Worm (Caenorhabditis elegans) whole organism, L4 larva: Measurements from ENCODE around the gene Y51A2B.6.

Experiments
- F37D6.2 ChIP-seq: sonication (generic microtip); optimal IDR thresholded peaks from 2 replicates; lab custom pipeline; 2016; ENCODE audit warnings: mild to moderate bottlenecking, missing genetic modification characterization, missing compliant biosample characterization
- F44E2.7 ChIP-seq: fragments of 200-800 bp; sonication (Bioruptor generic); IDR thresholded peaks from 2 replicates; pipeline ENCODE4 v2.1.2; 2022; ENCODE audit warnings: missing genetic modification characterization, missing compliant biosample characterization
- Y75B8A.6 ChIP-seq: fragments of 200-800 bp; sonication (Bioruptor generic); IDR thresholded peaks from 2 replicates; pipeline ENCODE4 v1.3.6; 2022; ENCODE audit warnings: missing genetic modification reagents, missing genetic modification characterization, missing compliant biosample characterization
- ZK337.2 ChIP-seq: fragments of 200-800 bp; sonication (Bioruptor generic); IDR thresholded peaks from 2 replicates; pipeline ENCODE4 v1.3.6; 2022; ENCODE audit warnings: missing genetic modification reagents, missing genetic modification characterization, missing compliant biosample characterization
- arid-1 ChIP-seq: fragments of 200-800 bp; sonication (Bioruptor generic); conservative IDR thresholded peaks from 2 replicates; pipeline ENCODE4 v1.3.6; 2022; ENCODE audit warnings: missing genetic modification reagents, missing genetic modification characterization, missing compliant biosample characterization
- ceh-32 ChIP-seq: sonication (generic microtip); optimal IDR thresholded peaks from 2 replicates; lab custom pipeline; 2016; ENCODE audit warnings: mild to moderate bottlenecking, missing genetic modification characterization, missing compliant biosample characterization; ENCODE audit not compliant: poor library complexity
- cey-2 ChIP-seq: sonication (generic microtip); optimal IDR thresholded peaks from 3 replicates; lab custom pipeline; 2017; ENCODE audit warnings: missing genetic modification characterization, mild to moderate bottlenecking, missing compliant biosample characterization, antibody characterized with exemption, borderline replicate concordance; ENCODE audit not compliant: insufficient read depth
- ctbp-1 ChIP-seq: fragments of 200-800 bp; sonication (Bioruptor generic); IDR thresholded peaks from 2 replicates; pipeline ENCODE4 v1.3.6; 2022; ENCODE audit warnings: missing genetic modification reagents, missing genetic modification characterization, missing compliant biosample characterization
- daf-16 ChIP-seq, 3 experiments: sonication (generic microtip); optimal IDR thresholded peaks; 2 replicates each; lab custom pipeline; 2016 to 2017; ENCODE audit warnings: missing genetic modification characterization in 3 of 3, missing genetic modification reagents in 3 of 3, mild to moderate bottlenecking in 2 of 3, missing compliant biosample characterization in 2 of 3, missing biosample characterization in 1 of 3, moderate library complexity in 1 of 3
- daf-8 ChIP-seq: fragments of 200-800 bp; sonication (Bioruptor generic); IDR thresholded peaks from 2 replicates; pipeline ENCODE4 v1.3.6; 2022; ENCODE audit warnings: missing genetic modification characterization, missing compliant biosample characterization
- dpl-1 ChIP-seq: fragments of 150-350 bp; optimal IDR thresholded peaks from 2 replicates; lab custom pipeline; 2014; ENCODE audit warnings: missing biosample characterization, missing genetic modification reagents, missing genetic modification characterization
- duxl-1 ChIP-seq: sonication (generic microtip); optimal IDR thresholded peaks from 2 replicates; lab custom pipeline; 2016; ENCODE audit warnings: mild to moderate bottlenecking, missing genetic modification characterization, moderate library complexity, missing compliant biosample characterization; ENCODE audit not compliant: poor library complexity
- dve-1 ChIP-seq: sonication (generic microtip); optimal IDR thresholded peaks from 2 replicates; lab custom pipeline; 2017; ENCODE audit warnings: antibody characterized with exemption, mild to moderate bottlenecking, missing genetic modification characterization, missing compliant biosample characterization; ENCODE audit not compliant: insufficient read depth
- egl-27 ChIP-seq: sonication (generic microtip); optimal IDR thresholded peaks from 3 replicates; lab custom pipeline; 2017; ENCODE audit warnings: missing biosample characterization, missing genetic modification reagents, missing genetic modification characterization
- egl-43 ChIP-seq: fragments of 200-800 bp; sonication (Bioruptor generic); IDR thresholded peaks from 2 replicates; pipeline ENCODE4 v1.3.6; 2022; ENCODE audit warnings: missing genetic modification reagents, missing genetic modification characterization, missing compliant biosample characterization
- fkh-10 ChIP-seq: fragments of 150-350 bp; optimal IDR thresholded peaks from 2 replicates; lab custom pipeline; 2014; ENCODE audit warnings: missing biosample characterization, missing genetic modification reagents, missing genetic modification characterization
- hif-1 ChIP-seq, 2 experiments: sonication (generic microtip); optimal IDR thresholded peaks; 2 replicates each; lab custom pipeline; 2016 to 2017; ENCODE audit warnings: missing compliant biosample characterization in 2 of 2, missing genetic modification characterization in 2 of 2, missing genetic modification reagents in 2 of 2, missing genotype in 2 of 2, mild to moderate bottlenecking in 1 of 2
- hlh-11 ChIP-seq: fragments of 200-800 bp; sonication (Bioruptor generic); optimal IDR thresholded peaks from 2 replicates; lab custom pipeline; 2018; ENCODE audit warnings: mild to moderate bottlenecking, missing genetic modification characterization, missing compliant biosample characterization
- hlh-30 ChIP-seq: sonication (generic microtip); optimal IDR thresholded peaks from 2 replicates; lab custom pipeline; 2017; ENCODE audit warnings: antibody characterized with exemption, mild to moderate bottlenecking, missing genetic modification characterization, missing compliant biosample characterization; ENCODE audit not compliant: insufficient read depth
- lim-7 ChIP-seq: fragments of 200-800 bp; sonication (Bioruptor generic); IDR thresholded peaks from 2 replicates; pipeline ENCODE4 v1.3.6; 2022; ENCODE audit warnings: missing genetic modification characterization, missing compliant biosample characterization
- lin-38 ChIP-seq: fragments of 200-800 bp; sonication (Bioruptor generic); IDR thresholded peaks from 2 replicates; pipeline ENCODE4 v1.3.6; 2022; ENCODE audit warnings: missing genetic modification reagents, missing genetic modification characterization, missing compliant biosample characterization
- madf-9 ChIP-seq: fragments of 200-800 bp; sonication (Bioruptor generic); conservative IDR thresholded peaks from 2 replicates; pipeline ENCODE4 v1.3.6; 2022; ENCODE audit warnings: missing genetic modification reagents, missing genetic modification characterization, missing compliant biosample characterization
- mdl-1 ChIP-seq, 2 experiments: fragments of 150-350 bp in 1 of 2; sonication (generic microtip) in 1 of 2; optimal IDR thresholded peaks; 2 replicates each; lab custom pipeline; 2014 to 2017; ENCODE audit warnings: missing biosample characterization in 2 of 2, missing genetic modification characterization in 2 of 2
- mep-1 ChIP-seq: fragments of 150-350 bp; sonication (generic microtip); optimal IDR thresholded peaks from 3 replicates; lab custom pipeline; 2014; ENCODE audit warnings: missing biosample characterization, missing genetic modification characterization
- mes-2 ChIP-seq: sonication (generic microtip); optimal IDR thresholded peaks from 2 replicates; lab custom pipeline; 2016; ENCODE audit warnings: missing genotype, mild to moderate bottlenecking, missing genetic modification characterization, missing compliant biosample characterization; ENCODE audit not compliant: poor library complexity, severe bottlenecking
- nhr-11 ChIP-seq: fragments of 150-350 bp; optimal IDR thresholded peaks from 2 replicates; lab custom pipeline; 2014; ENCODE audit warnings: missing biosample characterization, missing genetic modification characterization
- nhr-25 ChIP-seq: sonication (generic microtip); optimal IDR thresholded peaks from 2 replicates; lab custom pipeline; 2017; ENCODE audit warnings: missing genetic modification characterization, mild to moderate bottlenecking, missing compliant biosample characterization, antibody characterized with exemption, moderate library complexity, borderline replicate concordance; ENCODE audit not compliant: insufficient read depth
- nhr-28 ChIP-seq: fragments of 150-350 bp; optimal IDR thresholded peaks from 2 replicates; lab custom pipeline; 2014; ENCODE audit warnings: missing biosample characterization, missing genetic modification characterization
- nhr-48 ChIP-seq: sonication (generic microtip); optimal IDR thresholded peaks from 2 replicates; lab custom pipeline; 2016; ENCODE audit warnings: mild to moderate bottlenecking, missing genetic modification characterization, missing compliant biosample characterization
- nhr-77 ChIP-seq: fragments of 150-350 bp; optimal IDR thresholded peaks from 2 replicates; lab custom pipeline; 2014; ENCODE audit warnings: missing biosample characterization, missing genetic modification characterization
- php-3 ChIP-seq: fragments of 200-800 bp; sonication (Bioruptor generic); IDR thresholded peaks from 2 replicates; pipeline ENCODE4 v1.3.6; 2022; ENCODE audit warnings: missing genetic modification reagents, missing genetic modification characterization, missing compliant biosample characterization
- pqm-1 ChIP-seq: sonication (generic microtip); optimal IDR thresholded peaks from 2 replicates; lab custom pipeline; 2017; ENCODE audit warnings: missing biosample characterization, missing genetic modification characterization
- sdz-12 ChIP-seq: fragments of 200-800 bp; sonication (Bioruptor generic); optimal IDR thresholded peaks from 2 replicates; lab custom pipeline; 2018; ENCODE audit warnings: mild to moderate bottlenecking, missing genetic modification characterization, missing compliant biosample characterization
- snpc-4 ChIP-seq: fragments of 150-350 bp; optimal IDR thresholded peaks from 2 replicates; lab custom pipeline; 2014; ENCODE audit warnings: missing biosample characterization, missing genetic modification characterization
- unc-39 ChIP-seq: sonication (generic microtip); optimal IDR thresholded peaks from 2 replicates; lab custom pipeline; 2017; ENCODE audit warnings: missing biosample characterization, missing genetic modification characterization
- vab-7 ChIP-seq: fragments of 200-800 bp; sonication (Bioruptor generic); IDR thresholded peaks from 2 replicates; pipeline ENCODE4 v1.3.6; 2022; ENCODE audit warnings: missing genetic modification reagents, missing genetic modification characterization, missing compliant biosample characterization
- zfp-3 ChIP-seq: fragments of 200-800 bp; sonication (Bioruptor generic); conservative IDR thresholded peaks from 2 replicates; pipeline ENCODE4 v1.3.6; 2022; ENCODE audit warnings: missing genetic modification reagents, missing genetic modification characterization, missing compliant biosample characterization

Gene Y51A2B.6

DNA sequence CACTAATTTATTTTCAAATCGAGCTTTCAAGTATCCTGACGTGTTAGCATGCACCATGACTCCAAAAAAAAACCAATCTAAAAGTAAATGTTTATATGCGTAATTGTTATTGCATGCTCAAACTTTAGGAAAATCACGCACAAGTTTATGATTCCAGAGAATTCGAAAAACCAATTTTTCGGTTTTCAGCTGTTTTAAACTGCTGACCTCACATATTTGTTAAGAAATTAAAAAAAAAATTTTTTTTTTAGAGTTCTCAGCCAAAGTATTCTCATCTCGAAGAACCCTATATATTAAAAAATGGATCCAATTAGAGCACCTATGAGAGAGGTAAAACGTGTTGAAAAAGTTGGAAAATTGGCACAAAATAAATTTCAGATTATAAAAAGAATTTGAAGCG, 19.9 kb downstream of the Y51A2B.6 start, which contains the start of gene Y51A2B.2:
Gene Y51A2B.2, plus strand, starts transcription at position 301 of the 400 bp plus-strand sequence.
- TF ChIP-seq ctbp-1 (GFP tag; lab: Robert Waterston, UW) (no peak), ZK337.2 (GFP tag; lab: Robert Waterston, UW) (no peak), vab-7 (GFP tag; lab: Robert Waterston, UW) (no peak), sdz-12 (GFP tag; lab: Kevin White, UChicago) (no peak), Y75B8A.6 (GFP tag; lab: Robert Waterston, UW) (no peak), snpc-4 (no peak), nhr-11 (tag; lab: Kevin White, UChicago) (no peak)

DNA sequence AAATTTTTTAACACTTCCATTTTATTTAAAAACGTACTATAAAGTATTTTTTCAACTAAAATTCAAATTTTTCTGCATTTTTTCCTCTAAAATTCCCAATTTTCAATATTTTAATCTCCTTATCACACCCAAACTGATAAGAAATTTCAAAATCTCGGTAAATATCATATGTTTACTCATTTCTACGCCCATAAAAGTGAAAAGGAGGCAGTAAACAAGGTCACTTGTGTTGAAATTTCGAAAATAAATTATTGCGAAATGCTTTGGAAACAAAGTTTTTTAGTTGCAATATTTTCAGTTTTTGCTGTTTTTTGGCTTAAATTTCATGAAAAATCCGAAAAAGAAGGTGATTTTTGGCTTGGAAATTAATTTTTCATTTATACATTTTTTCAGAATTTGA, 22.5 kb downstream of the Y51A2B.6 start, which contains the start of gene C08E8.4:
Gene C08E8.4, plus strand, starts transcription at position 268 of the 400 bp plus-strand sequence.
- TF ChIP-seq F37D6.2, result no peak
- no peak for TF ChIP-seq duxl-1 (tag; lab: Kevin White, UChicago)
- TF ChIP-seq daf-16 (GFP tag; optimal IDR thresholded peaks at IDR 0.05; lab: Kevin White, UChicago), result no peak
- peak; percentile 100 for TF ChIP-seq daf-16 (tag; optimal IDR thresholded peaks at IDR 0.05; lab: Kevin White, UChicago)
- TF ChIP-seq nhr-77 (tag; lab: Kevin White, UChicago), result peak; percentile 6
- TF ChIP-seq fkh-10, result no peak
- no peak for TF ChIP-seq mdl-1 (tag; optimal IDR thresholded peaks at IDR 0.05; lab: Kevin White, UChicago)
- peak; percentile 61 for TF ChIP-seq pqm-1
- no peak for TF ChIP-seq nhr-48 (tag; lab: Kevin White, UChicago)
- peak; percentile 35 for TF ChIP-seq hlh-30 (tag; lab: Kevin White, UChicago)
- no peak for TF ChIP-seq nhr-25 (tag; lab: Kevin White, UChicago)
- TF ChIP-seq madf-9 (GFP tag; lab: Robert Waterston, UW), result no peak
- no peak for TF ChIP-seq F44E2.7 (GFP tag; lab: Robert Waterston, UW)
- peak; percentile 64; the same call in 1 of the 2 replicates for TF ChIP-seq php-3 (GFP tag; lab: Robert Waterston, UW)
- no peak for TF ChIP-seq daf-8
- no peak for TF ChIP-seq egl-43 (GFP tag; lab: Robert Waterston, UW)
- peak; percentile 10 for TF ChIP-seq mep-1 (tag; lab: Kevin White, UChicago)
- peak; percentile 72 for TF ChIP-seq dve-1 (tag; lab: Kevin White, UChicago)
- TF ChIP-seq lim-7, result no peak
- peak; percentile 29 for TF ChIP-seq nhr-28 (tag; lab: Kevin White, UChicago)

DNA sequence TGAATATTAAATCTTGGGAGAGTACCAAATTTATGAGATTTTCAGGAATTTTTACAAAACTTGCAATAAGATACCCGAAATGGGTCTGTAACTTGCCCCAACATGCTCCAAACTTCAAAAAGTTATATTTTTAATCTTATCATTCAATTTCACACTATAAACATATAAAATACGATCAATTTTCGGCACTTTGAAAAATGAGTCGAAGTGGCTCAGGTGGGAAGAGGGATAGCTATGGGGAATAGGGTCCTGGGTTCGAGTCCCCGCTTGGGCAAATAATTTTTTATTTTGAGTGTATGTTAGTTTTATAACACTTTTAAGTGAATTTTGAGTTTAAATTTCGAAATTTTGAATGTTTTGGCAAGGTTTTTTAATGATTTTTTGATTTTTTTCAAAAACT, 23.1 kb downstream of the Y51A2B.6 start:
- TF ChIP-seq unc-39 (tag; lab: Kevin White, UChicago) (no peak), hif-1 (tag; optimal IDR thresholded peaks at IDR 0.05; lab: Kevin White, UChicago) (no peak), hlh-11 (tag; lab: Kevin White, UChicago) (no peak), madf-9 (GFP tag; lab: Robert Waterston, UW) (no peak), ctbp-1 (GFP tag; lab: Robert Waterston, UW) (no peak), mes-2 (no peak), pqm-1 (no peak), sdz-12 (GFP tag; lab: Kevin White, UChicago) (no peak), zfp-3 (GFP tag; lab: Robert Waterston, UW) (no peak), daf-16 (GFP tag; optimal IDR thresholded peaks at IDR 0.05; lab: Kevin White, UChicago) (no peak), daf-16 (tag; optimal IDR thresholded peaks at IDR 0.05; lab: Kevin White, UChicago) (peak; percentile 35), nhr-25 (tag; lab: Kevin White, UChicago) (no peak), lin-38 (GFP tag; lab: Robert Waterston, UW) (0 out of 2 replicates have a peak, but pooled peaks have one; percentile 6), ceh-32 (tag; lab: Kevin White, UChicago) (no peak), cey-2 (tag; lab: Kevin White, UChicago) (no peak), duxl-1 (tag; lab: Kevin White, UChicago) (no peak), egl-27 (tag; lab: Kevin White, UChicago) (no peak), dpl-1 (no peak), arid-1 (GFP tag; lab: Robert Waterston, UW) (no peak)
